Worm (Caenorhabditis elegans) whole organism, L4/young adult: ENCODE results near the gene C47E8.1.

Source experiments
- W03F9.2 ChIP-seq: fragments of 150-350 bp; optimal IDR thresholded peaks from 2 replicates; lab custom pipeline; 2014; ENCODE audit warnings: missing biosample characterization, missing genetic modification characterization
- dao-5 ChIP-seq: sonication (generic microtip); optimal IDR thresholded peaks from 2 replicates; lab custom pipeline; 2016; ENCODE audit warnings: missing genotype, missing genetic modification characterization, moderate library complexity, missing compliant biosample characterization
- him-1 ChIP-seq: sonication (generic microtip); optimal IDR thresholded peaks from 2 replicates; lab custom pipeline; 2016; ENCODE audit warnings: missing genotype, missing genetic modification reagents, missing genetic modification characterization, missing compliant biosample characterization

ce11 chrV:14678298-14678697, 12.5 kb downstream of the C47E8.1 start:
- no peak for TF ChIP-seq him-1 (tag; lab: Kevin White, UChicago)
- no peak for TF ChIP-seq dao-5
- TF ChIP-seq W03F9.2 (tag; lab: Kevin White, UChicago): no peak
